Fruit fly (Drosophila melanogaster) whole organism, embryonic: ENCODE data around the gene Cp36.

Experiments used
- B-H2 ChIP-seq: fragments of 200-800 bp; sonication (Bioruptor generic); optimal IDR thresholded peaks from 2 replicates; lab custom pipeline; 2018; ENCODE audit warnings: missing biosample characterization, mild to moderate bottlenecking, missing genetic modification characterization
- C15 ChIP-seq: fragments of 200-800 bp; sonication (Bioruptor generic); IDR thresholded peaks from 3 replicates; pipeline ENCODE4 v1.3.6; 2022; ENCODE audit warnings: missing biosample characterization, missing genetic modification characterization
- CG10543 ChIP-seq: fragments of 200-800 bp; sonication (Bioruptor generic); optimal IDR thresholded peaks from 3 replicates; lab custom pipeline; 2017; ENCODE audit warnings: missing biosample characterization, mild to moderate bottlenecking, missing genetic modification characterization, moderate library complexity
- CG12391 ChIP-seq: fragments of 200-800 bp; sonication (Bioruptor generic); optimal IDR thresholded peaks from 3 replicates; lab custom pipeline; 2018; ENCODE audit warnings: missing biosample characterization, mild to moderate bottlenecking, missing genetic modification characterization, moderate library complexity
- CG12769 ChIP-seq: fragments of 200-800 bp; sonication (Bioruptor generic); optimal IDR thresholded peaks from 2 replicates; lab custom pipeline; 2019; ENCODE audit warnings: missing biosample characterization, mild to moderate bottlenecking, missing genetic modification characterization, moderate library complexity
- CG15011 ChIP-seq: fragments of 200-800 bp; sonication (Bioruptor generic); optimal IDR thresholded peaks from 3 replicates; lab custom pipeline; 2018; ENCODE audit warnings: missing biosample characterization, mild to moderate bottlenecking, missing genetic modification characterization
- CG15073 ChIP-seq: fragments of 200-800 bp; sonication (Bioruptor generic); optimal IDR thresholded peaks from 2 replicates; lab custom pipeline; 2016; ENCODE audit warnings: missing biosample characterization, missing genetic modification characterization
- CG15601 ChIP-seq: fragments of 200-800 bp; sonication (Bioruptor generic); optimal IDR thresholded peaks from 3 replicates; lab custom pipeline; 2019; ENCODE audit warnings: missing biosample characterization, mild to moderate bottlenecking, missing genetic modification characterization, moderate library complexity
- CG2129 ChIP-seq: fragments of 200-800 bp; sonication (Bioruptor generic); IDR thresholded peaks from 2 replicates; pipeline ENCODE4 v1.3.6; 2022; ENCODE audit warnings: missing biosample characterization, missing genetic modification characterization; ENCODE audit not compliant: partially characterized antibody
- CG2202 ChIP-seq: fragments of 200-800 bp; sonication (Bioruptor generic); optimal IDR thresholded peaks from 2 replicates; lab custom pipeline; 2018; ENCODE audit warnings: missing biosample characterization, mild to moderate bottlenecking, missing genetic modification characterization
- CG2712 ChIP-seq: fragments of 200-800 bp; optimal IDR thresholded peaks from 3 replicates; lab custom pipeline; 2019; ENCODE audit warnings: missing biosample characterization, mild to moderate bottlenecking, missing genetic modification characterization, moderate library complexity
- CG31388 ChIP-seq: fragments of 200-800 bp; sonication (Bioruptor generic); optimal IDR thresholded peaks from 2 replicates; lab custom pipeline; 2016; ENCODE audit warnings: missing biosample characterization, missing genetic modification characterization
- CG32532 ChIP-seq: fragments of 200-800 bp; sonication (Bioruptor generic); IDR thresholded peaks from 2 replicates; pipeline ENCODE4 v1.3.6; 2022; ENCODE audit warnings: missing biosample characterization, missing genetic modification characterization
- CG7963 ChIP-seq: fragments of 200-800 bp; sonication (Bioruptor generic); IDR thresholded peaks from 3 replicates; pipeline ENCODE4 v1.3.6; 2022; ENCODE audit warnings: missing biosample characterization, missing genetic modification characterization; ENCODE audit not compliant: partially characterized antibody
- CG8281 ChIP-seq: fragments of 200-800 bp; sonication (Bioruptor generic); optimal IDR thresholded peaks from 2 replicates; lab custom pipeline; 2018; ENCODE audit warnings: missing biosample characterization, mild to moderate bottlenecking, missing genetic modification characterization, moderate library complexity
- CG9797 ChIP-seq: fragments of 200-800 bp; sonication (Bioruptor generic); optimal IDR thresholded peaks from 3 replicates; lab custom pipeline; 2018; ENCODE audit warnings: missing biosample characterization, mild to moderate bottlenecking, missing genetic modification characterization
- Chrac-16 ChIP-seq: fragments of 200-800 bp; sonication (Bioruptor generic); optimal IDR thresholded peaks from 3 replicates; lab custom pipeline; 2016; ENCODE audit warnings: missing biosample characterization, missing genetic modification characterization
- D ChIP-seq, 2 experiments: fragments of 200-800 bp in 1 of 2; fragments of >200 bp in 1 of 2; sonication (Bioruptor generic) in 1 of 2; optimal IDR thresholded peaks; 2 replicates in 1 of 2; 3 replicates in 1 of 2; lab custom pipeline; 2017; ENCODE audit warnings: mild to moderate bottlenecking in 1 of 2, missing biosample characterization in 1 of 2, missing genetic modification characterization in 1 of 2, missing genetic modification reagents in 1 of 2
- D19A ChIP-seq: fragments of 200-800 bp; optimal IDR thresholded peaks from 3 replicates; lab custom pipeline; 2019; ENCODE audit warnings: missing biosample characterization, mild to moderate bottlenecking, missing genetic modification characterization, moderate library complexity
- Drgx ChIP-seq: fragments of 200-800 bp; sonication (Bioruptor generic); IDR thresholded peaks from 2 replicates; pipeline ENCODE4 v1.3.6; 2022; ENCODE audit warnings: missing biosample characterization, missing genetic modification characterization
- E2f2 ChIP-seq: fragments of 200-800 bp; sonication (Bioruptor generic); IDR thresholded peaks from 2 replicates; pipeline ENCODE4 v1.3.6; 2022; ENCODE audit warnings: missing biosample characterization, missing genetic modification characterization
- Elba2 ChIP-seq: fragments of 200-800 bp; sonication (Bioruptor generic); optimal IDR thresholded peaks from 3 replicates; lab custom pipeline; 2016; ENCODE audit warnings: missing biosample characterization, missing genetic modification characterization
- H15 ChIP-seq: fragments of 200-800 bp; sonication (Bioruptor generic); IDR thresholded peaks from 3 replicates; pipeline ENCODE4 v1.3.6; 2022; ENCODE audit warnings: missing biosample characterization, missing genetic modification characterization
- Jarid2 ChIP-seq: fragments of 200-800 bp; sonication (Bioruptor generic); optimal IDR thresholded peaks from 3 replicates; lab custom pipeline; 2017; ENCODE audit warnings: mild to moderate bottlenecking, missing biosample characterization, missing genetic modification reagents, missing genetic modification characterization
- Oli ChIP-seq: fragments of 200-800 bp; sonication (Bioruptor generic); optimal IDR thresholded peaks from 2 replicates; lab custom pipeline; 2018; ENCODE audit warnings: missing biosample characterization, mild to moderate bottlenecking, missing genetic modification characterization, moderate library complexity
- Poxn ChIP-seq: fragments of 200-800 bp; sonication (Bioruptor generic); IDR thresholded peaks from 2 replicates; pipeline ENCODE4 v1.3.6; 2022; ENCODE audit warnings: missing biosample characterization, missing genetic modification characterization
- ab ChIP-seq: fragments of 200-800 bp; sonication (Bioruptor generic); optimal IDR thresholded peaks from 2 replicates; lab custom pipeline; 2016; ENCODE audit warnings: missing biosample characterization, missing genetic modification characterization
- abd-A ChIP-seq: fragments of 200-800 bp; sonication (Bioruptor generic); optimal IDR thresholded peaks from 3 replicates; lab custom pipeline; 2019; ENCODE audit warnings: missing biosample characterization, mild to moderate bottlenecking, missing genetic modification characterization, moderate library complexity
- caup ChIP-seq: fragments of 200-800 bp; sonication (Bioruptor generic); optimal IDR thresholded peaks from 3 replicates; lab custom pipeline; 2017; ENCODE audit warnings: missing biosample characterization, mild to moderate bottlenecking, missing genetic modification characterization, moderate library complexity; ENCODE audit not compliant: severe bottlenecking
- cg ChIP-seq: fragments of 200-800 bp; sonication (Bioruptor generic); optimal IDR thresholded peaks from 3 replicates; lab custom pipeline; 2019; ENCODE audit warnings: missing biosample characterization, mild to moderate bottlenecking, missing genetic modification characterization, moderate library complexity
- chinmo ChIP-seq: fragments of 200-800 bp; sonication (Bioruptor generic); IDR thresholded peaks from 4 replicates; pipeline ENCODE4 v1.3.6; 2022; ENCODE audit warnings: missing biosample characterization, missing genetic modification characterization; ENCODE audit not compliant: partially characterized antibody
- chm ChIP-seq: fragments of 200-800 bp; sonication (Bioruptor generic); IDR thresholded peaks from 2 replicates; pipeline ENCODE4 v1.3.6; 2022; ENCODE audit warnings: missing biosample characterization, missing genetic modification characterization
- crp ChIP-seq, 2 experiments: fragments of 200-800 bp; sonication (Bioruptor generic); optimal IDR thresholded peaks; 2 replicates in 1 of 2; 3 replicates in 1 of 2; lab custom pipeline; 2017; ENCODE audit warnings: missing biosample characterization in 2 of 2, missing genetic modification characterization in 2 of 2, mild to moderate bottlenecking in 1 of 2, moderate library complexity in 1 of 2
- gem ChIP-seq: fragments of 200-800 bp; sonication (Bioruptor generic); optimal IDR thresholded peaks from 2 replicates; lab custom pipeline; 2019; ENCODE audit warnings: missing biosample characterization, mild to moderate bottlenecking, missing genetic modification characterization, moderate library complexity
- kni ChIP-seq: fragments of 200-800 bp; sonication (Bioruptor generic); optimal IDR thresholded peaks from 3 replicates; lab custom pipeline; 2017; ENCODE audit warnings: mild to moderate bottlenecking, missing biosample characterization, missing genetic modification reagents, missing genetic modification characterization
- nau ChIP-seq: fragments of 200-800 bp; sonication (Bioruptor generic); optimal IDR thresholded peaks from 3 replicates; lab custom pipeline; 2017; ENCODE audit warnings: missing biosample characterization, mild to moderate bottlenecking, missing genetic modification characterization, missing genetic modification reagents
- nom ChIP-seq: fragments of 200-800 bp; sonication (Bioruptor generic); optimal IDR thresholded peaks from 2 replicates; lab custom pipeline; 2017; ENCODE audit warnings: missing biosample characterization, missing genetic modification characterization, mild to moderate bottlenecking, moderate library complexity, missing genetic modification reagents
- onecut ChIP-seq: fragments of 200-800 bp; sonication (Bioruptor generic); IDR thresholded peaks from 2 replicates; pipeline ENCODE4 v1.3.6; 2022; ENCODE audit warnings: missing biosample characterization, missing genetic modification characterization
- pros ChIP-seq: fragments of 200-800 bp; sonication (Bioruptor generic); optimal IDR thresholded peaks from 3 replicates; lab custom pipeline; 2019; ENCODE audit warnings: missing biosample characterization, mild to moderate bottlenecking, missing genetic modification characterization, moderate library complexity
- rib ChIP-seq: fragments of 200-800 bp; sonication (Bioruptor generic); IDR thresholded peaks from 2 replicates; pipeline ENCODE4 v1.3.6; 2022; ENCODE audit warnings: missing biosample characterization, missing genetic modification characterization
- sens ChIP-seq: fragments of 200-800 bp; sonication (Bioruptor generic); peaks from one replicate; lab custom pipeline; 2016; ENCODE audit warnings: missing biosample characterization, missing genetic modification characterization
- so ChIP-seq: fragments of 200-800 bp; sonication (Bioruptor generic); IDR thresholded peaks from 3 replicates; pipeline ENCODE4 v1.3.6; 2022; ENCODE audit warnings: missing biosample characterization, missing genetic modification characterization
- sqz ChIP-seq: fragments of 200-800 bp; sonication (Bioruptor generic); optimal IDR thresholded peaks from 3 replicates; lab custom pipeline; 2018; ENCODE audit warnings: missing biosample characterization, mild to moderate bottlenecking, missing genetic modification characterization
- stwl ChIP-seq: fragments of 200-800 bp; sonication (Bioruptor generic); optimal IDR thresholded peaks from 3 replicates; lab custom pipeline; 2018; ENCODE audit warnings: missing biosample characterization, mild to moderate bottlenecking, missing genetic modification characterization, moderate library complexity
- tgo ChIP-seq: fragments of 200-800 bp; sonication (Bioruptor generic); IDR thresholded peaks from 3 replicates; pipeline ENCODE4 v1.3.6; 2022; ENCODE audit warnings: missing biosample characterization, missing genetic modification characterization
- trem ChIP-seq: fragments of 200-800 bp; optimal IDR thresholded peaks from 3 replicates; lab custom pipeline; 2019; ENCODE audit warnings: missing biosample characterization, mild to moderate bottlenecking, missing genetic modification characterization, moderate library complexity
- trh ChIP-seq: fragments of 200-800 bp; sonication (Bioruptor generic); optimal IDR thresholded peaks from 2 replicates; lab custom pipeline; 2016; ENCODE audit warnings: missing biosample characterization, missing genetic modification characterization
- vvl ChIP-seq: fragments of 200-800 bp; sonication (Bioruptor generic); IDR thresholded peaks from 2 replicates; pipeline ENCODE4 v1.3.6; 2022; ENCODE audit warnings: missing biosample characterization, missing genetic modification characterization
- yki ChIP-seq: fragments of >200 bp; optimal IDR thresholded peaks from 3 replicates; lab custom pipeline; 2018

The Cp36 gene

dm6 chrX:8518025-8518661 lies 39.0 kb downstream of the Cp36 start (continued):
- TF ChIP-seq nom (GFP tag; lab: Kevin White, UChicago), result peak; percentile 65
- TF ChIP-seq CG31388 (GFP tag; lab: Kevin White, UChicago), result no peak
- TF ChIP-seq caup (GFP tag; lab: Kevin White, UChicago), result no peak
- TF ChIP-seq Chrac-16, result no peak
- TF ChIP-seq Elba2 (GFP tag; lab: Kevin White, UChicago), result no peak
- TF ChIP-seq kni (GFP tag; lab: Kevin White, UChicago), result peak; percentile 77
- peak; percentile 75; the same call in 1 of the 4 replicates for TF ChIP-seq chinmo (GFP tag; lab: Robert Waterston, UW)
- no peak for TF ChIP-seq D19A
- TF ChIP-seq Oli (tag; lab: Kevin White, UChicago), result no peak
- no peak for TF ChIP-seq CG15073 (GFP tag; lab: Kevin White, UChicago)
- TF ChIP-seq CG12391, result no peak
- TF ChIP-seq trh, result no peak
- TF ChIP-seq vvl, result no peak
- TF ChIP-seq stwl (tag; lab: Kevin White, UChicago), result no peak
- no peak for TF ChIP-seq gem (tag; lab: Kevin White, UChicago)
- TF ChIP-seq D (optimal IDR thresholded peaks at IDR 0.05; lab: Kevin White, UChicago), result no peak
- no peak for TF ChIP-seq D (GFP tag; optimal IDR thresholded peaks at IDR 0.05; lab: Kevin White, UChicago)
- no peak for TF ChIP-seq CG15601 (tag; lab: Kevin White, UChicago)
- TF ChIP-seq CG10543, result no peak
- TF ChIP-seq CG8281 (tag; lab: Kevin White, UChicago), result no peak
- TF ChIP-seq yki, result peak; percentile 11
- 0 out of 2 replicates have a peak, but pooled peaks have one; percentile 4 for TF ChIP-seq CG32532 (GFP tag; lab: Robert Waterston, UW)
- TF ChIP-seq abd-A (tag; lab: Kevin White, UChicago), result peak; percentile 51
- TF ChIP-seq Drgx (GFP tag; lab: Robert Waterston, UW), result 0 out of 2 replicates have a peak, but pooled peaks have one; percentile 18
- TF ChIP-seq rib, result peak; percentile 55; the same call in 1 of the 2 replicates
- TF ChIP-seq tgo (GFP tag; lab: Robert Waterston, UW), result no peak
- 0 out of 2 replicates have a peak, but pooled peaks have one; percentile 23 for TF ChIP-seq chm
- TF ChIP-seq sqz (GFP tag; lab: Kevin White, UChicago), result peak; percentile 54
- no peak for TF ChIP-seq CG9797
- TF ChIP-seq pros (GFP tag; lab: Kevin White, UChicago), result peak; percentile 89
- no peak for TF ChIP-seq C15
- TF ChIP-seq, all 482 proteins: peak for 20

dm6 chrX:8520517-8520916 lies 41.4 kb downstream of the Cp36 start:
- TF ChIP-seq abd-A (tag; lab: Kevin White, UChicago) (peak; percentile 3), Elba2 (GFP tag; lab: Kevin White, UChicago) (no peak), crp (GFP tag; optimal IDR thresholded peaks at IDR 0.05; lab: Kevin White, UChicago) (peak in 1 of 2 experiments; percentile 3), CG2129 (GFP tag; lab: Robert Waterston, UW) (no peak), onecut (GFP tag; lab: Robert Waterston, UW) (no peak), E2f2 (GFP tag; lab: Robert Waterston, UW) (no peak), Jarid2 (no peak), CG2712 (tag; lab: Kevin White, UChicago) (no peak), nau (GFP tag; lab: Kevin White, UChicago) (peak; percentile 4), CG7963 (no peak), B-H2 (GFP tag; lab: Kevin White, UChicago) (no peak), CG12769 (tag; lab: Kevin White, UChicago) (peak; percentile 35), CG15011 (GFP tag; lab: Kevin White, UChicago) (no peak), Poxn (GFP tag; lab: Robert Waterston, UW) (no peak), so (GFP tag; lab: Robert Waterston, UW) (no peak), ab (GFP tag; lab: Kevin White, UChicago) (no peak), sens (peak; percentile 61), H15 (GFP tag; lab: Robert Waterston, UW) (no peak), CG2202 (no peak), cg (GFP tag; lab: Kevin White, UChicago) (peak; percentile 34), chm (0 out of 2 replicates have a peak, but pooled peaks have one; percentile 32), trem (tag; lab: Kevin White, UChicago) (no peak)
